Fruit fly (Drosophila melanogaster) whole organism, prepupa: Measurements from ENCODE around the gene Ankle2.

Experiments used
- Blimp-1 ChIP-seq: fragments of 200-800 bp; sonication (Bioruptor generic); optimal IDR thresholded peaks from 3 replicates; lab custom pipeline; 2017; ENCODE audit warnings: missing biosample characterization, missing genetic modification characterization, mild to moderate bottlenecking, moderate library complexity, missing genetic modification reagents
- CG11294 ChIP-seq: fragments of 200-800 bp; sonication (Bioruptor generic); IDR thresholded peaks from 2 replicates; pipeline ENCODE4 v1.3.6; 2022; ENCODE audit warnings: missing biosample characterization, missing genetic modification characterization
- CG32006 ChIP-seq: fragments of 200-800 bp; sonication (Bioruptor generic); optimal IDR thresholded peaks from 3 replicates; lab custom pipeline; 2017; ENCODE audit warnings: missing biosample characterization, mild to moderate bottlenecking, missing genetic modification characterization
- CG6276 ChIP-seq: fragments of 200-800 bp; sonication (Bioruptor generic); optimal IDR thresholded peaks from 2 replicates; lab custom pipeline; 2017; ENCODE audit warnings: missing biosample characterization, mild to moderate bottlenecking, missing genetic modification characterization
- CG6808 ChIP-seq: fragments of 200-800 bp; sonication (Bioruptor generic); optimal IDR thresholded peaks from 3 replicates; lab custom pipeline; 2017; ENCODE audit warnings: missing biosample characterization, missing genetic modification characterization, mild to moderate bottlenecking, moderate library complexity, missing genetic modification reagents
- CG7368 ChIP-seq: fragments of 200-800 bp; sonication (Bioruptor generic); optimal IDR thresholded peaks from 3 replicates; lab custom pipeline; 2016; ENCODE audit warnings: missing biosample characterization, missing genetic modification characterization
- Eip78C ChIP-seq: fragments of 200-800 bp; sonication (Bioruptor generic); peaks from one replicate; lab custom pipeline; 2016; ENCODE audit warnings: missing biosample characterization, missing genetic modification characterization
- Eip93F ChIP-seq: fragments of 200-800 bp; sonication (Bioruptor generic); optimal IDR thresholded peaks from 2 replicates; lab custom pipeline; 2016; ENCODE audit warnings: missing biosample characterization, mild to moderate bottlenecking, missing genetic modification characterization
- Hr39 ChIP-seq: fragments of 200-800 bp; sonication (Bioruptor generic); optimal IDR thresholded peaks from 2 replicates; lab custom pipeline; 2016; ENCODE audit warnings: missing biosample characterization, missing genetic modification characterization
- Sox102F ChIP-seq: fragments of 200-800 bp; sonication (Bioruptor generic); optimal IDR thresholded peaks from 2 replicates; lab custom pipeline; 2016; ENCODE audit warnings: missing biosample characterization, mild to moderate bottlenecking, missing genetic modification characterization
- dac ChIP-seq: fragments of 200-800 bp; sonication (Bioruptor generic); optimal IDR thresholded peaks from 2 replicates; lab custom pipeline; 2017; ENCODE audit warnings: missing biosample characterization, mild to moderate bottlenecking, missing genetic modification characterization
- fd85E ChIP-seq: fragments of 200-800 bp; sonication (Bioruptor generic); optimal IDR thresholded peaks from 3 replicates; lab custom pipeline; 2016; ENCODE audit warnings: missing biosample characterization, missing genetic modification characterization
- svp ChIP-seq: fragments of 200-800 bp; sonication (Bioruptor generic); peaks from one replicate; lab custom pipeline; 2016; ENCODE audit warnings: missing biosample characterization, missing genetic modification characterization
- vri ChIP-seq: fragments of 200-800 bp; sonication (Bioruptor generic); optimal IDR thresholded peaks from 3 replicates; lab custom pipeline; 2016; ENCODE audit warnings: missing biosample characterization, mild to moderate bottlenecking, missing genetic modification characterization

DNA sequence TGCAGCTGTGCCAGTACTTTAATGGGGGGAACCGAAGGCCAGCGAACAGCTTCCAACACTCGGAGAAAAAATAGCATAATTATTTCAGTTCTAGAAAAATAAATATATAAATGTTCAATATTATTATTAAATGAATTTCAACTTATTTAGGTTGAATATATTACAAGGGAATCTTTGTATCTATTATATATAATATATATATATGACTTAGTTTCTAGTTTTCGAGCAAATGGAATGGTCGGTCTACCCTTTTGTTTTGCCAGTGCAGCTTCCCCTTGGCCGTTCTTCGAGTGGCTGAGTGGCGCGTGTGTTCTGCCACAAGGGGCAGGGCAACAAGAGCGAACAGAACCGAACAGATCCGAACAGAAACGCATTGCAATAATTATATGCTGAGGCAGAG, 41.8 kb downstream of the Ankle2 start:
- peak; percentile 49 for TF ChIP-seq svp (GFP tag; lab: Kevin White, UChicago)
- TF ChIP-seq Hr39 (GFP tag; lab: Kevin White, UChicago): no peak
- TF ChIP-seq fd85E: no peak
- no peak for TF ChIP-seq dac (GFP tag; lab: Kevin White, UChicago)
- TF ChIP-seq CG6276 (GFP tag; lab: Kevin White, UChicago): no peak
- TF ChIP-seq CG6808: peak; percentile 60
- no peak for TF ChIP-seq Sox102F
- TF ChIP-seq CG7368 (GFP tag; lab: Kevin White, UChicago): peak; percentile 19
- TF ChIP-seq Eip93F: no peak
- no peak for TF ChIP-seq vri (GFP tag; lab: Kevin White, UChicago)
- no peak for TF ChIP-seq CG11294 (GFP tag; lab: Robert Waterston, UW)
- TF ChIP-seq Blimp-1: no peak
- peak; percentile 54 for TF ChIP-seq CG32006 (GFP tag; lab: Kevin White, UChicago)
- peak; percentile 56 for TF ChIP-seq Eip78C (GFP tag; lab: Kevin White, UChicago)
